Fruit fly (Drosophila melanogaster) Kc167 (cell line): Measurements from ENCODE around the gene Pus7.

ENCODE experiments used
- Myc ChIP-seq: fragments of >200 bp; optimal IDR thresholded peaks from 2 replicates; lab custom pipeline; 2017; ENCODE audit warnings: missing external identifiers
- Sin3A ChIP-seq: fragments of >200 bp; optimal IDR thresholded peaks from 2 replicates; lab custom pipeline; 2018; ENCODE audit warnings: missing external identifiers
- insv ChIP-seq: fragments of >200 bp; optimal IDR thresholded peaks from 3 replicates; lab custom pipeline; 2018; ENCODE audit warnings: missing external identifiers
- psq ChIP-seq: fragments of >200 bp; optimal IDR thresholded peaks from 2 replicates; lab custom pipeline; 2017; ENCODE audit warnings: missing external identifiers
- ttk ChIP-seq: sonication (Bioruptor generic); optimal IDR thresholded peaks from 2 replicates; lab custom pipeline; 2017; ENCODE audit warnings: missing external identifiers

- no peak for TF ChIP-seq psq
- no peak for TF ChIP-seq Myc (lab: Kevin White, UChicago)
- TF ChIP-seq insv (lab: Kevin White, UChicago), result no peak
- no peak for TF ChIP-seq Sin3A (lab: Kevin White, UChicago)
- no peak for TF ChIP-seq ttk (lab: Kevin White, UChicago)
Measured at dm6 chr3L:8480944-8481343, 28.9 kb upstream of the Pus7 start.
